Fruit fly (Drosophila melanogaster) whole organism, embryonic: ENCODE results near the gene CG14082.
A peak's percentile ranks its signal among the peaks of the same experiment; 100 is the strongest.

Source experiments
- CG10267 ChIP-seq: fragments of 200-800 bp; sonication (Bioruptor generic); optimal IDR thresholded peaks from 2 replicates; lab custom pipeline; 2018; ENCODE audit warnings: missing biosample characterization, mild to moderate bottlenecking, missing genetic modification characterization, moderate library complexity
- CG10366 ChIP-seq: fragments of 200-800 bp; sonication (Bioruptor generic); IDR thresholded peaks from 2 replicates; pipeline ENCODE4 v1.3.6; 2022; ENCODE audit warnings: missing biosample characterization, missing genetic modification characterization
- CG10959 ChIP-seq: fragments of 200-800 bp; sonication (Bioruptor generic); IDR thresholded peaks from 2 replicates; pipeline ENCODE4 v1.3.6; 2022; ENCODE audit warnings: missing biosample characterization, missing genetic modification characterization
- CG12659 ChIP-seq: fragments of 200-800 bp; sonication (Bioruptor generic); optimal IDR thresholded peaks from 3 replicates; lab custom pipeline; 2017; ENCODE audit warnings: mild to moderate bottlenecking, missing biosample characterization, missing genetic modification reagents, missing genetic modification characterization
- CG12744 ChIP-seq: fragments of 200-800 bp; sonication (Bioruptor generic); optimal IDR thresholded peaks from 2 replicates; lab custom pipeline; 2016; ENCODE audit warnings: missing biosample characterization, missing genetic modification characterization
- CG13296 ChIP-seq: fragments of 200-800 bp; sonication (Bioruptor generic); optimal IDR thresholded peaks from 3 replicates; lab custom pipeline; 2018; ENCODE audit warnings: missing biosample characterization, mild to moderate bottlenecking, missing genetic modification characterization
- CG16779 ChIP-seq: fragments of 200-800 bp; sonication (Bioruptor generic); IDR thresholded peaks from 2 replicates; pipeline ENCODE4 v1.3.6; 2022; ENCODE audit warnings: missing biosample characterization, missing genetic modification characterization
- CG17568 ChIP-seq: fragments of 200-800 bp; sonication (Bioruptor generic); optimal IDR thresholded peaks from 2 replicates; lab custom pipeline; 2018; ENCODE audit warnings: missing biosample characterization, mild to moderate bottlenecking, missing genetic modification characterization, moderate library complexity
- CG1792 ChIP-seq: fragments of 200-800 bp; sonication (Bioruptor generic); optimal IDR thresholded peaks from 2 replicates; lab custom pipeline; 2016; ENCODE audit warnings: missing biosample characterization, missing genetic modification characterization
- CG18619 ChIP-seq: fragments of 200-800 bp; sonication (Bioruptor generic); optimal IDR thresholded peaks from 3 replicates; lab custom pipeline; 2017; ENCODE audit warnings: missing biosample characterization, mild to moderate bottlenecking, missing genetic modification characterization
- CG2889 ChIP-seq: fragments of 200-800 bp; sonication (Bioruptor generic); IDR thresholded peaks from 3 replicates; pipeline ENCODE4 v1.3.6; 2022; ENCODE audit warnings: missing biosample characterization, missing genetic modification characterization
- CG31224 ChIP-seq: fragments of 200-800 bp; sonication (Bioruptor generic); IDR thresholded peaks from 2 replicates; pipeline ENCODE4 v1.3.6; 2022; ENCODE audit warnings: missing biosample characterization, missing genetic modification characterization
- CG33213 ChIP-seq: fragments of 200-800 bp; sonication (Bioruptor generic); optimal IDR thresholded peaks from 3 replicates; lab custom pipeline; 2016; ENCODE audit warnings: missing biosample characterization, missing genetic modification characterization
- CG4360 ChIP-seq: fragments of 200-800 bp; sonication (Bioruptor generic); IDR thresholded peaks from 2 replicates; pipeline ENCODE4 v1.3.6; 2022; ENCODE audit warnings: missing biosample characterization, missing genetic modification characterization
- CG4820 ChIP-seq: fragments of 200-800 bp; sonication (Bioruptor generic); optimal IDR thresholded peaks from 3 replicates; lab custom pipeline; 2016; ENCODE audit warnings: missing biosample characterization, missing genetic modification characterization
- CG5245 ChIP-seq: fragments of 200-800 bp; sonication (Bioruptor generic); optimal IDR thresholded peaks from 3 replicates; lab custom pipeline; 2016; ENCODE audit warnings: missing biosample characterization, missing genetic modification characterization
- CG6175 ChIP-seq: fragments of 200-800 bp; sonication (Bioruptor generic); IDR thresholded peaks from 3 replicates; pipeline ENCODE4 v1.3.6; 2022; ENCODE audit warnings: missing biosample characterization, missing genetic modification characterization
- CG7372 ChIP-seq: fragments of 200-800 bp; sonication (Bioruptor generic); IDR thresholded peaks from 2 replicates; pipeline ENCODE4 v1.3.6; 2022; ENCODE audit warnings: missing biosample characterization, missing genetic modification characterization
- CG8765 ChIP-seq: fragments of 200-800 bp; sonication (Bioruptor generic); IDR thresholded peaks from 2 replicates; pipeline ENCODE4 v1.3.6; 2022; ENCODE audit warnings: missing biosample characterization, missing genetic modification characterization
- CG9727 ChIP-seq: fragments of 200-800 bp; sonication (Bioruptor generic); optimal IDR thresholded peaks from 3 replicates; lab custom pipeline; 2017; ENCODE audit warnings: missing biosample characterization, mild to moderate bottlenecking, missing genetic modification characterization
- CG9932 ChIP-seq: fragments of 200-800 bp; sonication (Bioruptor generic); IDR thresholded peaks from 2 replicates; pipeline ENCODE4 v1.3.6; 2022; ENCODE audit warnings: missing biosample characterization, missing genetic modification characterization
- Chrac-16 ChIP-seq: fragments of 200-800 bp; sonication (Bioruptor generic); optimal IDR thresholded peaks from 3 replicates; lab custom pipeline; 2016; ENCODE audit warnings: missing biosample characterization, missing genetic modification characterization
- CrebB ChIP-seq: fragments of 200-800 bp; sonication (Bioruptor generic); optimal IDR thresholded peaks from 3 replicates; lab custom pipeline; 2018; ENCODE audit warnings: missing biosample characterization, mild to moderate bottlenecking, missing genetic modification characterization
- Dad ChIP-seq: fragments of 200-800 bp; sonication (Bioruptor generic); optimal IDR thresholded peaks from 3 replicates; lab custom pipeline; 2016; ENCODE audit warnings: missing biosample characterization, missing genetic modification characterization
- Dp ChIP-seq: fragments of 200-800 bp; sonication (Bioruptor generic); optimal IDR thresholded peaks from 2 replicates; lab custom pipeline; 2018; ENCODE audit warnings: missing biosample characterization, mild to moderate bottlenecking, missing genetic modification characterization, moderate library complexity
- Fer2 ChIP-seq: fragments of 200-800 bp; sonication (Bioruptor generic); optimal IDR thresholded peaks from 2 replicates; lab custom pipeline; 2018; ENCODE audit warnings: missing biosample characterization, mild to moderate bottlenecking, missing genetic modification characterization, moderate library complexity
- Gsc ChIP-seq: fragments of 200-800 bp; sonication (Bioruptor generic); IDR thresholded peaks from 2 replicates; pipeline ENCODE4 v1.3.6; 2022; ENCODE audit warnings: missing biosample characterization, missing genetic modification characterization
- Hmx ChIP-seq: fragments of 200-800 bp; sonication (Bioruptor generic); optimal IDR thresholded peaks from 2 replicates; lab custom pipeline; 2016; ENCODE audit warnings: missing biosample characterization, missing genetic modification characterization
- Nf-YB ChIP-seq: fragments of 200-800 bp; sonication (Bioruptor generic); optimal IDR thresholded peaks from 3 replicates; lab custom pipeline; 2019; ENCODE audit warnings: missing biosample characterization, mild to moderate bottlenecking, missing genetic modification characterization, moderate library complexity
- Nf-YC ChIP-seq: fragments of 200-800 bp; optimal IDR thresholded peaks from 3 replicates; lab custom pipeline; 2019; ENCODE audit warnings: missing biosample characterization, mild to moderate bottlenecking, missing genetic modification characterization, moderate library complexity
- Vsx1 ChIP-seq: fragments of 200-800 bp; sonication (Bioruptor generic); optimal IDR thresholded peaks from 2 replicates; lab custom pipeline; 2017; ENCODE audit warnings: missing biosample characterization, mild to moderate bottlenecking, missing genetic modification characterization, missing genetic modification reagents
- ato ChIP-seq: fragments of 200-800 bp; sonication (Bioruptor generic); IDR thresholded peaks from 2 replicates; pipeline ENCODE4 v1.3.6; 2022; ENCODE audit warnings: missing biosample characterization, missing genetic modification characterization; ENCODE audit not compliant: partially characterized antibody
- bcd ChIP-seq: fragments of 200-800 bp; sonication (Bioruptor generic); optimal IDR thresholded peaks from 2 replicates; lab custom pipeline; 2017; ENCODE audit warnings: missing biosample characterization, mild to moderate bottlenecking, missing genetic modification characterization
- eve ChIP-seq, 2 experiments: fragments of >200 bp; optimal IDR thresholded peaks; 2 replicates each; lab custom pipeline; 2017; ENCODE audit warnings: missing biosample characterization in 2 of 2, missing genetic modification characterization in 2 of 2
- ewg ChIP-seq: fragments of 200-800 bp; sonication (Bioruptor generic); optimal IDR thresholded peaks from 3 replicates; lab custom pipeline; 2017; ENCODE audit warnings: mild to moderate bottlenecking, missing biosample characterization, missing genetic modification reagents, missing genetic modification characterization
- ftz-f1 ChIP-seq: fragments of 200-800 bp; sonication (Bioruptor generic); optimal IDR thresholded peaks from 2 replicates; lab custom pipeline; 2016; ENCODE audit warnings: missing biosample characterization, missing genetic modification characterization
- gfzf ChIP-seq: fragments of 200-800 bp; sonication (Bioruptor generic); optimal IDR thresholded peaks from 2 replicates; lab custom pipeline; 2016; ENCODE audit warnings: missing biosample characterization, mild to moderate bottlenecking, missing genetic modification characterization, moderate library complexity
- gt ChIP-seq: fragments of 200-800 bp; sonication (Bioruptor generic); IDR thresholded peaks from 2 replicates; pipeline ENCODE4 v1.3.6; 2022; ENCODE audit warnings: missing biosample characterization, missing genetic modification characterization
- h ChIP-seq: fragments of >200 bp; optimal IDR thresholded peaks from 2 replicates; lab custom pipeline; 2017
- lilli ChIP-seq: fragments of 200-800 bp; sonication (Bioruptor generic); optimal IDR thresholded peaks from 3 replicates; lab custom pipeline; 2016; ENCODE audit warnings: missing biosample characterization, missing genetic modification characterization
- mam ChIP-seq: fragments of 200-800 bp; sonication (Bioruptor generic); optimal IDR thresholded peaks from 3 replicates; lab custom pipeline; 2016; ENCODE audit warnings: missing biosample characterization, missing genetic modification characterization
- nerfin-1 ChIP-seq: fragments of 200-800 bp; sonication (Bioruptor generic); optimal IDR thresholded peaks from 3 replicates; lab custom pipeline; 2019; ENCODE audit warnings: missing biosample characterization, mild to moderate bottlenecking, missing genetic modification characterization, moderate library complexity
- oc ChIP-seq: fragments of 200-800 bp; sonication (Bioruptor generic); optimal IDR thresholded peaks from 2 replicates; lab custom pipeline; 2018; ENCODE audit warnings: missing biosample characterization, mild to moderate bottlenecking, missing genetic modification characterization, moderate library complexity
- pnt ChIP-seq: fragments of 200-800 bp; sonication (Bioruptor generic); optimal IDR thresholded peaks from 3 replicates; lab custom pipeline; 2016; ENCODE audit warnings: missing biosample characterization, missing genetic modification characterization
- ranshi ChIP-seq: fragments of 200-800 bp; sonication (Bioruptor generic); IDR thresholded peaks from 2 replicates; pipeline ENCODE4 v1.3.6; 2022; ENCODE audit warnings: missing biosample characterization, missing genetic modification characterization
- row ChIP-seq: fragments of 200-800 bp; sonication (Bioruptor generic); IDR thresholded peaks from 3 replicates; pipeline ENCODE4 v1.3.6; 2022; ENCODE audit warnings: missing biosample characterization, missing genetic modification characterization
- salm ChIP-seq: fragments of 200-800 bp; sonication (Bioruptor generic); optimal IDR thresholded peaks from 2 replicates; lab custom pipeline; 2018; ENCODE audit warnings: missing biosample characterization, mild to moderate bottlenecking, missing genetic modification characterization
- trem ChIP-seq: fragments of 200-800 bp; optimal IDR thresholded peaks from 3 replicates; lab custom pipeline; 2019; ENCODE audit warnings: missing biosample characterization, mild to moderate bottlenecking, missing genetic modification characterization, moderate library complexity
- tup ChIP-seq: fragments of 200-800 bp; sonication (Bioruptor generic); optimal IDR thresholded peaks from 2 replicates; lab custom pipeline; 2016; ENCODE audit warnings: missing biosample characterization, mild to moderate bottlenecking, missing genetic modification characterization, moderate library complexity
- twi ChIP-seq: fragments of 200-800 bp; optimal IDR thresholded peaks from 2 replicates; lab custom pipeline; 2019; ENCODE audit warnings: missing biosample characterization, mild to moderate bottlenecking, missing genetic modification characterization, moderate library complexity
- vfl ChIP-seq: fragments of 200-800 bp; sonication (Bioruptor generic); optimal IDR thresholded peaks from 2 replicates; lab custom pipeline; 2016; ENCODE audit warnings: missing biosample characterization, missing genetic modification characterization
- zfh1 ChIP-seq: fragments of 200-800 bp; sonication (Bioruptor generic); IDR thresholded peaks from 3 replicates; pipeline ENCODE4 v1.3.6; 2022; ENCODE audit warnings: missing biosample characterization, missing genetic modification characterization

CG14082 gene

DNA sequence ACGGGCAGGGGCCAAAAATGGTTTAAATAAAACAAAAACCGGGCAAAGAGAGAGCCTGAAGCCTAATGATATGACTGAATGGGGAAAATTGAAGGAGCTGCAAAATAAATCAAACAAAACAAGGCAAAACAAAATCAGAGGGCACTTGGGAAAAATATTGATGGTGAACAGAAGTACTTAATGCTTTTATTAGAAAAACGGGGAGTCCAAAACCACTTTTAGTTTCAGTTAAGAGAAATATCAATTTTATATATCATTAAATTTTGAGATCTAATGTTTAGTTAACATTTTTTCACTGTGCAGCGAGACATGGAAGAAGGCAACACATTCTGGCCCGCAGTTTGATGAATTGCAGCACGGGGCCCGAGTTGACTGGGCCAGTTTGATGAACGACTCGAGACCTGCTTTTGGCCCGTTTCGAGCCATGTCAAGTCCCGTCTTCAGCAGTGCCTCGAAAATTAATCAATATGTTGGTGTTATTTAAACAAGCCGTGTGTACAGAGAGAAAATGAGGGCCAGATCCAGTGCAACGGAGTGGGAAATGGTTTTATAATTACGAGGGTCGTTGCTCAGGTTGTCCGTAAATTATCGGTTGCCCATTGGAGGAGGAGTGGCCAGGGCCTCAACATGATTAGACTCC lies 27.6 kb upstream of the CG14082 start (continued):
- TF ChIP-seq CG5245 (no peak), Nf-YB (GFP tag; lab: Kevin White, UChicago) (no peak), eve (GFP tag; optimal IDR thresholded peaks at IDR 0.05; lab: Kevin White, UChicago) (peak in 1 of 2 experiments; percentile 63), CG9932 (GFP tag; lab: Robert Waterston, UW) (no peak), CG10366 (GFP tag; lab: Robert Waterston, UW) (no peak; the same call in 1 of the 2 replicates), Dad (GFP tag; lab: Kevin White, UChicago) (no peak), CG6175 (no peak), h (lab: Kevin White, UChicago) (no peak), tup (GFP tag; lab: Kevin White, UChicago) (no peak), ranshi (GFP tag; lab: Robert Waterston, UW) (0 out of 2 replicates have a peak, but pooled peaks have one; percentile 15), bcd (GFP tag; lab: Kevin White, UChicago) (peak; percentile 8), gfzf (GFP tag; lab: Kevin White, UChicago) (no peak), salm (no peak), mam (GFP tag; lab: Kevin White, UChicago) (no peak), CG12744 (GFP tag; lab: Kevin White, UChicago) (no peak), CG4360 (GFP tag; lab: Robert Waterston, UW) (0 out of 2 replicates have a peak, but pooled peaks have one; percentile 18), CG7372 (GFP tag; lab: Robert Waterston, UW) (no peak), Vsx1 (GFP tag; lab: Kevin White, UChicago) (no peak), ato (no peak), row (GFP tag; lab: Robert Waterston, UW) (peak; percentile 51), CG12659 (peak; percentile 34), vfl (GFP tag; lab: Kevin White, UChicago) (no peak), CG2889 (no peak), lilli (GFP tag; lab: Kevin White, UChicago) (peak; percentile 10), CG16779 (GFP tag; lab: Robert Waterston, UW) (no peak), pnt (GFP tag; lab: Kevin White, UChicago) (no peak), CG8765 (no peak), nerfin-1 (tag; lab: Kevin White, UChicago) (peak; percentile 23), CG10267 (tag; lab: Kevin White, UChicago) (peak; percentile 26), ewg (GFP tag; lab: Kevin White, UChicago) (peak; percentile 4), CG9727 (peak; percentile 2), Dp (GFP tag; lab: Kevin White, UChicago) (no peak), trem (tag; lab: Kevin White, UChicago) (no peak), CG1792 (no peak), Hmx (GFP tag; lab: Kevin White, UChicago) (peak; percentile 35), oc (no peak), CG18619 (no peak), CrebB (tag; lab: Kevin White, UChicago) (no peak), Fer2 (no peak), CG33213 (GFP tag; lab: Kevin White, UChicago) (no peak), Chrac-16 (no peak), CG13296 (GFP tag; lab: Kevin White, UChicago) (no peak), zfh1 (GFP tag; lab: Robert Waterston, UW) (no peak; the same call in 2 of the 3 replicates), CG31224 (GFP tag; lab: Robert Waterston, UW) (no peak), twi (tag; lab: Kevin White, UChicago) (no peak), Gsc (no peak), CG10959 (no peak), Nf-YC (tag; lab: Kevin White, UChicago) (no peak), CG17568 (no peak), CG4820 (no peak), ftz-f1 (GFP tag; lab: Kevin White, UChicago) (no peak), gt (GFP tag; lab: Robert Waterston, UW) (no peak)
